Worm (Caenorhabditis elegans) whole organism, L1 larva: ENCODE data around the gene srh-45.

ENCODE experiments used
- alr-1 ChIP-seq: fragments of 200-800 bp; sonication (Bioruptor generic); optimal IDR thresholded peaks from 2 replicates; lab custom pipeline; 2018; ENCODE audit warnings: borderline replicate concordance, mild to moderate bottlenecking, missing genetic modification characterization, missing compliant biosample characterization
- aly-2 ChIP-seq: fragments of 150-350 bp; optimal IDR thresholded peaks from 2 replicates; lab custom pipeline; 2014; ENCODE audit warnings: missing biosample characterization, missing genetic modification characterization
- elt-2 ChIP-seq: sonication (generic microtip); optimal IDR thresholded peaks from 2 replicates; lab custom pipeline; 2016; ENCODE audit warnings: missing genetic modification characterization, mild to moderate bottlenecking, inconsistent platforms, missing compliant biosample characterization, missing genetic modification reagents
- grh-1 ChIP-seq: fragments of 200-800 bp; sonication (Bioruptor generic); IDR thresholded peaks from 2 replicates; pipeline ENCODE4 v1.3.6; 2022; ENCODE audit warnings: missing genetic modification reagents, missing genetic modification characterization, missing compliant biosample characterization
- lin-39 ChIP-seq: fragments of 150-350 bp; optimal IDR thresholded peaks from 2 replicates; lab custom pipeline; 2014; ENCODE audit warnings: missing biosample characterization, missing genetic modification reagents, missing genetic modification characterization
- mef-2 ChIP-seq: fragments of 150-350 bp; optimal IDR thresholded peaks from 2 replicates; lab custom pipeline; 2014; ENCODE audit warnings: missing biosample characterization, missing genetic modification characterization
- nhr-20 ChIP-seq: sonication (generic microtip); optimal IDR thresholded peaks from 2 replicates; lab custom pipeline; 2016; ENCODE audit warnings: mild to moderate bottlenecking, missing genetic modification characterization, missing compliant biosample characterization
- nhr-77 ChIP-seq: fragments of 150-350 bp; optimal IDR thresholded peaks from 2 replicates; lab custom pipeline; 2014; ENCODE audit warnings: missing biosample characterization, missing genetic modification characterization

ce11 chrV:11265482-11265881 is 39.3 kb downstream of the srh-45 start, which contains the start of gene cln-3.1:
- TF ChIP-seq elt-2 (tag; lab: Kevin White, UChicago), result peak; percentile 56
- no peak for TF ChIP-seq lin-39 (tag; lab: Kevin White, UChicago)
- TF ChIP-seq aly-2 (tag; lab: Kevin White, UChicago), result no peak
- TF ChIP-seq nhr-77 (tag; lab: Kevin White, UChicago), result no peak
- no peak for TF ChIP-seq mef-2 (tag; lab: Kevin White, UChicago)
- no peak for TF ChIP-seq alr-1 (tag; lab: Kevin White, UChicago)
- no peak for TF ChIP-seq grh-1 (GFP tag; lab: Robert Waterston, UW)
- TF ChIP-seq nhr-20, result no peak
